Worm (Caenorhabditis elegans) whole organism, late embryonic: ENCODE data around the gene Y49E10.25.

Source experiments
- C08G9.2 ChIP-seq: sonication (generic microtip); optimal IDR thresholded peaks from 2 replicates; lab custom pipeline; 2016; ENCODE audit warnings: mild to moderate bottlenecking, missing genetic modification characterization, moderate library complexity, missing compliant biosample characterization
- C38D4.7 ChIP-seq: fragments of 200-800 bp; sonication (Bioruptor generic); optimal IDR thresholded peaks from 2 replicates; lab custom pipeline; 2018; ENCODE audit warnings: mild to moderate bottlenecking, missing genetic modification characterization, moderate library complexity, missing compliant biosample characterization
- F13H6.1 ChIP-seq: sonication (generic microtip); optimal IDR thresholded peaks from 2 replicates; lab custom pipeline; 2016; ENCODE audit warnings: missing genetic modification characterization, missing compliant biosample characterization
- ahr-1 ChIP-seq: sonication (generic microtip); optimal IDR thresholded peaks from 2 replicates; lab custom pipeline; 2016; ENCODE audit warnings: missing genetic modification characterization, missing compliant biosample characterization
- ceh-18 ChIP-seq: sonication (generic microtip); optimal IDR thresholded peaks from 2 replicates; lab custom pipeline; 2016; ENCODE audit warnings: missing genetic modification characterization, missing compliant biosample characterization
- ceh-2 ChIP-seq: sonication (generic microtip); optimal IDR thresholded peaks from 2 replicates; lab custom pipeline; 2016; ENCODE audit warnings: missing genotype, missing genetic modification characterization, missing compliant biosample characterization
- ceh-30 ChIP-seq: fragments of 150-350 bp; optimal IDR thresholded peaks from 2 replicates; lab custom pipeline; 2014; ENCODE audit warnings: missing biosample characterization, missing genetic modification characterization
- ceh-31 ChIP-seq: sonication (generic microtip); optimal IDR thresholded peaks from 2 replicates; lab custom pipeline; 2016; ENCODE audit warnings: missing genetic modification characterization, missing compliant biosample characterization
- ceh-34 ChIP-seq: sonication (generic microtip); optimal IDR thresholded peaks from 2 replicates; lab custom pipeline; 2016; ENCODE audit warnings: mild to moderate bottlenecking, missing genetic modification characterization, missing compliant biosample characterization
- ceh-48 ChIP-seq: sonication (generic microtip); optimal IDR thresholded peaks from 2 replicates; lab custom pipeline; 2016; ENCODE audit warnings: missing genetic modification characterization, inconsistent platforms, missing compliant biosample characterization
- elt-2 ChIP-seq: sonication (generic microtip); optimal IDR thresholded peaks from 2 replicates; lab custom pipeline; 2016; ENCODE audit warnings: missing genetic modification reagents, missing genetic modification characterization, missing compliant biosample characterization
- elt-4 ChIP-seq: sonication (generic microtip); optimal IDR thresholded peaks from 2 replicates; lab custom pipeline; 2016; ENCODE audit warnings: missing genetic modification characterization, missing compliant biosample characterization
- eyg-1 ChIP-seq: sonication (generic microtip); optimal IDR thresholded peaks from 2 replicates; lab custom pipeline; 2016; ENCODE audit warnings: missing genotype, missing genetic modification characterization, missing compliant biosample characterization
- lim-6 ChIP-seq: sonication (generic microtip); optimal IDR thresholded peaks from 2 replicates; lab custom pipeline; 2016; ENCODE audit warnings: missing genetic modification characterization, missing compliant biosample characterization
- madf-2 ChIP-seq: sonication (generic microtip); optimal IDR thresholded peaks from 2 replicates; lab custom pipeline; 2017; ENCODE audit warnings: missing genetic modification characterization, missing compliant biosample characterization
- mec-3 ChIP-seq: sonication (generic microtip); optimal IDR thresholded peaks from 2 replicates; lab custom pipeline; 2016; ENCODE audit warnings: borderline replicate concordance, missing genetic modification characterization, missing compliant biosample characterization
- nfya-1 ChIP-seq: sonication (generic microtip); optimal IDR thresholded peaks from 2 replicates; lab custom pipeline; 2017; ENCODE audit warnings: missing genetic modification characterization, mild to moderate bottlenecking, missing compliant biosample characterization, antibody characterized with exemption, moderate library complexity
- nhr-11 ChIP-seq: fragments of 150-350 bp; optimal IDR thresholded peaks from 2 replicates; lab custom pipeline; 2014; ENCODE audit warnings: missing biosample characterization, missing genetic modification characterization
- nhr-232 ChIP-seq: sonication (generic microtip); optimal IDR thresholded peaks from 2 replicates; lab custom pipeline; 2016; ENCODE audit warnings: missing genetic modification characterization, missing compliant biosample characterization
- npax-4 ChIP-seq: sonication (generic microtip); optimal IDR thresholded peaks from 2 replicates; lab custom pipeline; 2016; ENCODE audit warnings: missing genetic modification characterization, missing compliant biosample characterization
- odd-2 ChIP-seq: sonication (generic microtip); optimal IDR thresholded peaks from 2 replicates; lab custom pipeline; 2017; ENCODE audit warnings: antibody characterized with exemption, mild to moderate bottlenecking, missing genetic modification characterization, missing compliant biosample characterization
- pax-1 ChIP-seq: fragments of 150-350 bp; optimal IDR thresholded peaks from 2 replicates; lab custom pipeline; 2014; ENCODE audit warnings: missing biosample characterization, missing genetic modification characterization
- pha-4 ChIP-seq: fragments of 150-350 bp; optimal IDR thresholded peaks from 2 replicates; lab custom pipeline; 2018; ENCODE audit warnings: missing biosample characterization, missing genetic modification reagents, missing genetic modification characterization
- pqm-1 ChIP-seq: sonication (generic microtip); optimal IDR thresholded peaks from 2 replicates; lab custom pipeline; 2016; ENCODE audit warnings: missing genetic modification characterization, missing compliant biosample characterization
- pros-1 ChIP-seq: fragments of 150-350 bp; optimal IDR thresholded peaks from 2 replicates; lab custom pipeline; 2014; ENCODE audit warnings: missing biosample characterization, missing genetic modification reagents, missing genetic modification characterization
- rnt-1 ChIP-seq: sonication (generic microtip); optimal IDR thresholded peaks from 2 replicates; lab custom pipeline; 2016; ENCODE audit warnings: missing genetic modification characterization, missing compliant biosample characterization
- syd-9 ChIP-seq: sonication (generic microtip); optimal IDR thresholded peaks from 2 replicates; lab custom pipeline; 2016; ENCODE audit warnings: mild to moderate bottlenecking, missing genetic modification characterization, moderate library complexity, missing compliant biosample characterization
- unc-55 ChIP-seq: sonication (generic microtip); optimal IDR thresholded peaks from 2 replicates; lab custom pipeline; 2017; ENCODE audit warnings: missing biosample characterization, missing genetic modification reagents, missing genetic modification characterization
- unc-86 ChIP-seq: sonication (generic microtip); optimal IDR thresholded peaks from 2 replicates; lab custom pipeline; 2016; ENCODE audit warnings: missing genetic modification characterization, missing compliant biosample characterization
- zip-5 ChIP-seq: sonication (generic microtip); optimal IDR thresholded peaks from 2 replicates; lab custom pipeline; 2016; ENCODE audit warnings: missing genetic modification characterization, missing compliant biosample characterization
- ztf-16 ChIP-seq: sonication (generic microtip); optimal IDR thresholded peaks from 2 replicates; lab custom pipeline; 2017; ENCODE audit warnings: missing genetic modification characterization, missing compliant biosample characterization

The Y49E10.25 gene

DNA sequence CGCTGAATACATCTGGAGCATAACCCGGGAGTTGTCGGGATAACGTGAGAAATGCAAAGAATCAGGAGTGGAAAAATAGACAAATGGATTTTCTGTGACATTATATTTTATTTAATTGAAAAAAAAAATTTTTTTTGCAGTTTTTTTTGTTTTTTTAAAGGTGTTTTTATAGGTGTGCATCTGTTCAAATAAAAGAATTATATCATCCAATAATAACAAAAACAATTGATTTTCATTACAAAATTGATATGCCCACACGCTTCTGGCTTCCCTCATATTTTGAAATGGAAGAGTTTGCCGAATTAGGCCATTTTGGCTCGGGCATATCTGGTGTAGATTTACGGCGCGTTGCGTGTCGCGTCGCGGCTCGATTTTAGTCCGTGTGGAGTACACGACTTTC, at the start of gene Y49E10.25:
TSS of gene Y49E10.25 (minus strand) at position 101 of the 400 bp plus-strand sequence.
- TF ChIP-seq rnt-1 (tag; lab: Kevin White, UChicago) (no peak), C38D4.7 (no peak), mec-3 (tag; lab: Kevin White, UChicago) (no peak), npax-4 (no peak), ahr-1 (tag; lab: Kevin White, UChicago) (no peak), pqm-1 (tag; lab: Kevin White, UChicago) (no peak), lim-6 (no peak), C08G9.2 (no peak), elt-4 (no peak), zip-5 (tag; lab: Kevin White, UChicago) (no peak), pros-1 (tag; lab: Kevin White, UChicago) (no peak), nhr-232 (no peak), eyg-1 (tag; lab: Kevin White, UChicago) (no peak), madf-2 (tag; lab: Kevin White, UChicago) (no peak), odd-2 (tag; lab: Kevin White, UChicago) (no peak), ceh-18 (tag; lab: Kevin White, UChicago) (no peak)

ce11 chrIII:12540411-12540810, 48.5 kb upstream of the Y49E10.25 start:
- TF ChIP-seq nfya-1 (tag; lab: Kevin White, UChicago) (peak; percentile 96), ceh-18 (tag; lab: Kevin White, UChicago) (no peak)

DNA sequence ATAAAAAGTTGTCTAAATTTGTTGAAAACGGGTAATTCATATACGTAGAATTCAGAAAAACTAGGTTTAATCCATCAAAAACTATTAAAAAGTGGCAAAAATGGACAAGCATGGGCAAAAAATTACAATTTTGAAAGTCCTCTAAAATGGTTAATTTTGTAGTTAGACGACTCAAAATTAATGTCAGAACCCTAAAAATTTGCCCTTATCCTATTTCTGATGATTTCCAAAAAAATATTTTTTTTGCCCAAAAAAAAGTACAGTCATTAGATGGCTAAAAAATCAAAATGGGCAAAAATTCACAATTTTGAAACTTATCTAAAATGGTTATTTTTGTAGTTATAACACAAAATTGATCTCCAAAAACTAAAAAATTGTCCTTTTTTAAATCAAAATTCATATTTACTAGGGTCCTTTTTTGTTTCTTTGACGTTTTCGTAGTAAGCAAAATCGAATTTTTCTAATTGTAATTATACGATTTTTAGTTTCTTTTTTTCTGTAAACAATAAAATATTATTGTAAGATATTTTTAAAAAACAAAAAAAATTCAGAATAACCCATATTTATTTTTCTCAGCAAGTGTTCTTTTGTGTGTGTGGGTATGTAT, 45.5 kb upstream of the Y49E10.25 start:
- no peak for TF ChIP-seq ztf-16 (tag; lab: Kevin White, UChicago)
- no peak for TF ChIP-seq unc-86 (tag; lab: Kevin White, UChicago)
- no peak for TF ChIP-seq madf-2 (tag; lab: Kevin White, UChicago)
- no peak for TF ChIP-seq unc-55
- no peak for TF ChIP-seq pha-4 (tag; lab: Kevin White, UChicago)
- TF ChIP-seq syd-9 (tag; lab: Kevin White, UChicago): no peak
- TF ChIP-seq ceh-30 (tag; lab: Kevin White, UChicago): no peak
- TF ChIP-seq nhr-11 (tag; lab: Kevin White, UChicago): no peak
- TF ChIP-seq C08G9.2: no peak
- no peak for TF ChIP-seq ceh-2 (tag; lab: Kevin White, UChicago)
- TF ChIP-seq, all 69 proteins: peak for 0

DNA sequence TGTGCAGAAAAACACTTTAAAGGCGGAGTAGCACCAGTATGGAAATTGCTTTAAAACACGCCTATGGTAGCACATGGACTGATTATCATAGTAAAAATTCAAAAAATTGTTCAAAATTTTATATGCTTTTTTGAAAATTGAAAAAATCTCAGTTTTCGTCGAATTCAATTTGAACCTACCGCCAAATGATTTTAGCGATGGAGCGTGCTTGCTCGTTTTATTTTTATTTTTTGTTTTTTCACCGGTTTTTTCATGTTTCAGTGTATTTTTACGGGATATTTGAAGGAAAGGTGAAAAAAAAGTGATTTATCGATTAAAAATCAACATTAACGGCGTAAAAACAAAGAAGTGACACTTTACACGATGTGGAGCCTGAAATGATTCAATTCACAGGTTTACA, 42.0 kb upstream of the Y49E10.25 start:
- TF ChIP-seq unc-86 (tag; lab: Kevin White, UChicago): no peak
- TF ChIP-seq pha-4 (tag; lab: Kevin White, UChicago): no peak
- TF ChIP-seq, all 69 proteins: peak for 0

ce11 chrIII:12528029-12528428, 36.1 kb upstream of the Y49E10.25 start:
- TF ChIP-seq ceh-34 (tag; lab: Kevin White, UChicago) (no peak), F13H6.1 (tag; lab: Kevin White, UChicago) (no peak), nfya-1 (tag; lab: Kevin White, UChicago) (peak; percentile 8), elt-2 (peak; percentile 21), pax-1 (tag; lab: Kevin White, UChicago) (peak; percentile 11), ceh-31 (tag; lab: Kevin White, UChicago) (peak; percentile 41)

DNA sequence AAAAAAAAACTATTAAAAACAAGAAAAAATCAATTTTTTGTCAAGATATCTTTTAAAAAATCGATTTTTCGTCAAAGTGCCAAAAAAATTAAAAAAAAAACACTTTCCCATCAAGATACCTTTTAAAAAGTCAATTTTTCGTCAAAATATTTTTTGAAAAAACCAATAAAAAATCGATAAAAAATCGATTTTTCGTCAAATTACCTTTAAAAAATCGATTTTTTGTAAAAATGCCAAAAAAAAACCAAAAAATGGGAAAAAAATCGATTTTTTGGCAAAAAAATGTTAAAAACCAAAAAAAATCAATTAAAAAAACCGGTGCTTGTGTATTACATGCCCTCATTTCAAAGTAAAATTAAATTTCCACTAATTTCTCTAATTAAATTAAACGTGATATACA, 25.8 kb upstream of the Y49E10.25 start:
- TF ChIP-seq ceh-48 (peak; percentile 29), C38D4.7 (no peak)

DNA sequence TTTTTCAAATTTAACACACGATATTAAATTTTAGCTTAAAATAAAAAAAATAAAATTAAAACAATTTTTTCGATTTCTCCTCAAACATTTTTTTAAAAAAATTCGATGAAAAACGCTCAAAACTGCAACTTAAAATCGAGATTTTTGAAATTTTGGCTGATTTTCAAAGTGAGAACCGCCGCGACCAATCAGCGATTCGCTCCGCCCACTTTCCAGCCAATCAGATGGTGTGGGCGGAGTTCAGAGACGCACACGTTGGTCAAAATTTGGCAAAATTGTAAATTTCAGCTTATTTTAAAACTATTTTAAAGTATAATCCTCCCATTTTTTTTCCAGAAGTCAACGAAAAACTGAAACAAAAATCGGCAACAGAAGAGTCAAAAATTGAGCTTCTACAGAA, 18.6 kb upstream of the Y49E10.25 start:
- TF ChIP-seq ceh-18 (tag; lab: Kevin White, UChicago): no peak
- peak; percentile 70 for TF ChIP-seq nfya-1 (tag; lab: Kevin White, UChicago)
